Fruit fly (Drosophila melanogaster) whole organism, wandering third instar larva: Measurements from ENCODE around the gene Swt1.

Experiments
- CG32264 ChIP-seq: fragments of 200-800 bp; sonication (Bioruptor generic); optimal IDR thresholded peaks from 2 replicates; lab custom pipeline; 2016; ENCODE audit warnings: missing biosample characterization, missing genetic modification characterization
- Dfd ChIP-seq: fragments of >200 bp; optimal IDR thresholded peaks from 2 replicates; lab custom pipeline; 2017; ENCODE audit warnings: missing biosample characterization, missing genetic modification characterization
- Hr78 ChIP-seq: fragments of >200 bp; optimal IDR thresholded peaks from 2 replicates; lab custom pipeline; 2017; ENCODE audit warnings: missing biosample characterization, missing genetic modification characterization
- Myc ChIP-seq: fragments of >200 bp; optimal IDR thresholded peaks from 2 replicates; lab custom pipeline; 2017
- N ChIP-seq: fragments of >200 bp; optimal IDR thresholded peaks from 2 replicates; lab custom pipeline; 2018; ENCODE audit warnings: missing biosample characterization, missing external identifiers, missing genetic modification characterization
- Sp1 ChIP-seq: fragments of 200-800 bp; sonication (Bioruptor generic); optimal IDR thresholded peaks from 3 replicates; lab custom pipeline; 2019; ENCODE audit warnings: missing biosample characterization, mild to moderate bottlenecking, missing genetic modification characterization, moderate library complexity
- br ChIP-seq: fragments of 200-800 bp; sonication (Bioruptor generic); optimal IDR thresholded peaks from 2 replicates; lab custom pipeline; 2016; ENCODE audit warnings: missing biosample characterization, missing genetic modification characterization
- fru ChIP-seq: fragments of 200-800 bp; sonication (Bioruptor generic); optimal IDR thresholded peaks from 3 replicates; lab custom pipeline; 2016; ENCODE audit warnings: missing biosample characterization, mild to moderate bottlenecking, missing genetic modification characterization
- h ChIP-seq: fragments of 200-800 bp; sonication (Bioruptor generic); optimal IDR thresholded peaks from 3 replicates; lab custom pipeline; 2016; ENCODE audit warnings: missing biosample characterization, mild to moderate bottlenecking, missing genetic modification characterization
- lola ChIP-seq: fragments of >200 bp; optimal IDR thresholded peaks from 2 replicates; lab custom pipeline; 2017; ENCODE audit warnings: missing biosample characterization, missing genetic modification characterization
- pan ChIP-seq: fragments of >200 bp; optimal IDR thresholded peaks from 2 replicates; lab custom pipeline; 2017
- psq ChIP-seq: fragments of 200-800 bp; sonication (Bioruptor generic); optimal IDR thresholded peaks from 3 replicates; lab custom pipeline; 2017; ENCODE audit warnings: missing biosample characterization, mild to moderate bottlenecking, missing genetic modification characterization, moderate library complexity
- sage ChIP-seq: fragments of 200-800 bp; sonication (Bioruptor generic); optimal IDR thresholded peaks from 2 replicates; lab custom pipeline; 2016; ENCODE audit warnings: missing biosample characterization, mild to moderate bottlenecking, missing genetic modification characterization
- usp ChIP-seq: fragments of >200 bp; optimal IDR thresholded peaks from 2 replicates; lab custom pipeline; 2017; ENCODE audit warnings: missing biosample characterization, missing genetic modification characterization

- peak; percentile 20 for TF ChIP-seq CG32264 (GFP tag; lab: Kevin White, UChicago)
- TF ChIP-seq Hr78 (GFP tag; lab: Kevin White, UChicago), result no peak
- TF ChIP-seq pan (lab: Kevin White, UChicago), result peak; percentile 77
- peak; percentile 74 for TF ChIP-seq psq (GFP tag; lab: Kevin White, UChicago)
- peak; percentile 79 for TF ChIP-seq br
- no peak for TF ChIP-seq sage (GFP tag; lab: Kevin White, UChicago)
- TF ChIP-seq N (GFP tag; lab: Kevin White, UChicago), result no peak
- TF ChIP-seq Dfd (GFP tag; lab: Kevin White, UChicago), result no peak
- peak; percentile 89 for TF ChIP-seq h (GFP tag; lab: Kevin White, UChicago)
- TF ChIP-seq Sp1 (GFP tag; lab: Kevin White, UChicago), result peak; percentile 80
- TF ChIP-seq lola, result no peak
- no peak for TF ChIP-seq usp
- no peak for TF ChIP-seq Myc
- peak; percentile 86 for TF ChIP-seq fru (GFP tag; lab: Kevin White, UChicago)
Measured at dm6 chrX:18092810-18093222, 2.5 kb upstream of the Swt1 start, which contains the start of gene RhoGAP16F.
